Worm (Caenorhabditis elegans) whole organism, L3 larva: Measurements from ENCODE around the gene Y43F8B.24.

Experiments
- ceh-16 ChIP-seq: sonication (generic microtip); optimal IDR thresholded peaks from 2 replicates; lab custom pipeline; 2017; ENCODE audit warnings: missing biosample characterization, missing genetic modification characterization
- ceh-28 ChIP-seq: fragments of 150-350 bp; optimal IDR thresholded peaks from 2 replicates; lab custom pipeline; 2014; ENCODE audit warnings: missing biosample characterization, missing genetic modification reagents, missing genetic modification characterization
- ceh-82 ChIP-seq: fragments of 150-350 bp; optimal IDR thresholded peaks from 2 replicates; lab custom pipeline; 2014; ENCODE audit warnings: missing biosample characterization, missing genetic modification characterization
- fkh-10 ChIP-seq: sonication (generic microtip); optimal IDR thresholded peaks from 2 replicates; lab custom pipeline; 2017; ENCODE audit warnings: missing biosample characterization, missing genetic modification reagents, missing genetic modification characterization
- jun-1 ChIP-seq: fragments of 150-350 bp; optimal IDR thresholded peaks from 2 replicates; lab custom pipeline; 2014; ENCODE audit warnings: missing biosample characterization, missing genetic modification reagents, missing genetic modification characterization
- lin-15B ChIP-seq: fragments of 150-350 bp; optimal IDR thresholded peaks from 2 replicates; lab custom pipeline; 2014; ENCODE audit warnings: missing biosample characterization, missing genetic modification characterization
- nhr-11 ChIP-seq: fragments of 150-350 bp; optimal IDR thresholded peaks from 2 replicates; lab custom pipeline; 2014; ENCODE audit warnings: missing biosample characterization, missing genetic modification characterization
- nhr-12 ChIP-seq: fragments of 150-350 bp; optimal IDR thresholded peaks from 2 replicates; lab custom pipeline; 2014; ENCODE audit warnings: missing biosample characterization, missing genetic modification characterization
- nhr-237 ChIP-seq: fragments of 150-350 bp; optimal IDR thresholded peaks from 2 replicates; lab custom pipeline; 2014; ENCODE audit warnings: missing biosample characterization, missing genetic modification characterization
- nhr-28 ChIP-seq: fragments of 150-350 bp; optimal IDR thresholded peaks from 2 replicates; lab custom pipeline; 2014; ENCODE audit warnings: missing biosample characterization, missing genetic modification characterization
- sea-2 ChIP-seq: fragments of 150-350 bp; sonication (generic microtip); optimal IDR thresholded peaks from 4 replicates; lab custom pipeline; 2014; ENCODE audit warnings: missing biosample characterization, missing genetic modification reagents, missing genetic modification characterization
- unc-39 ChIP-seq: sonication (generic microtip); optimal IDR thresholded peaks from 4 replicates; lab custom pipeline; 2017; ENCODE audit warnings: missing biosample characterization, missing genetic modification characterization

- TF ChIP-seq ceh-28 (tag; lab: Kevin White, UChicago) (no peak), unc-39 (tag; lab: Kevin White, UChicago) (no peak), lin-15B (tag; lab: Kevin White, UChicago) (no peak), nhr-12 (tag; lab: Kevin White, UChicago) (no peak), nhr-28 (tag; lab: Kevin White, UChicago) (no peak), nhr-237 (no peak), jun-1 (tag; lab: Kevin White, UChicago) (no peak), ceh-16 (tag; lab: Kevin White, UChicago) (no peak), fkh-10 (GFP tag; lab: Kevin White, UChicago) (no peak), ceh-82 (no peak), nhr-11 (tag; lab: Kevin White, UChicago) (no peak), sea-2 (GFP tag; lab: Kevin White, UChicago) (no peak)
Measured at ce11 chrV:19502579-19503151, 45.4 kb downstream of the Y43F8B.24 start, which contains the start of gene Y43F8B.3.
